Fruit fly (Drosophila melanogaster) whole organism, embryonic: ENCODE data around the gene mTTF.

ENCODE experiments used
- C15 ChIP-seq: fragments of 200-800 bp; sonication (Bioruptor generic); IDR thresholded peaks from 3 replicates; pipeline ENCODE4 v1.3.6; 2022; ENCODE audit warnings: missing biosample characterization, missing genetic modification characterization
- CG10431 ChIP-seq: fragments of 200-800 bp; sonication (Bioruptor generic); optimal IDR thresholded peaks from 3 replicates; lab custom pipeline; 2018; ENCODE audit warnings: missing biosample characterization, mild to moderate bottlenecking, missing genetic modification characterization
- CG10462 ChIP-seq: fragments of 200-800 bp; sonication (Bioruptor generic); optimal IDR thresholded peaks from 2 replicates; lab custom pipeline; 2016; ENCODE audit warnings: missing biosample characterization, missing genetic modification characterization
- CG10565 ChIP-seq: fragments of 200-800 bp; sonication (Bioruptor generic); optimal IDR thresholded peaks from 3 replicates; lab custom pipeline; 2016; ENCODE audit warnings: missing biosample characterization, mild to moderate bottlenecking, missing genetic modification characterization
- CG12744 ChIP-seq: fragments of 200-800 bp; sonication (Bioruptor generic); optimal IDR thresholded peaks from 2 replicates; lab custom pipeline; 2016; ENCODE audit warnings: missing biosample characterization, missing genetic modification characterization
- CG13123 ChIP-seq: fragments of 200-800 bp; sonication (Bioruptor generic); optimal IDR thresholded peaks from 2 replicates; lab custom pipeline; 2016; ENCODE audit warnings: missing biosample characterization, missing genetic modification characterization
- CG13287 ChIP-seq: fragments of 200-800 bp; sonication (Bioruptor generic); IDR thresholded peaks from 2 replicates; pipeline ENCODE4 v1.3.6; 2022; ENCODE audit warnings: missing biosample characterization, missing genetic modification characterization; ENCODE audit not compliant: partially characterized antibody
- CG14710 ChIP-seq: fragments of 200-800 bp; sonication (Bioruptor generic); optimal IDR thresholded peaks from 3 replicates; lab custom pipeline; 2019; ENCODE audit warnings: missing biosample characterization, mild to moderate bottlenecking, missing genetic modification characterization, moderate library complexity
- CG15479 ChIP-seq: fragments of 200-800 bp; sonication (Bioruptor generic); optimal IDR thresholded peaks from 3 replicates; lab custom pipeline; 2019; ENCODE audit warnings: missing biosample characterization, mild to moderate bottlenecking, missing genetic modification characterization, moderate library complexity
- CG16779 ChIP-seq: fragments of 200-800 bp; sonication (Bioruptor generic); IDR thresholded peaks from 2 replicates; pipeline ENCODE4 v1.3.6; 2022; ENCODE audit warnings: missing biosample characterization, missing genetic modification characterization
- CG17385 ChIP-seq: fragments of 200-800 bp; sonication (Bioruptor generic); optimal IDR thresholded peaks from 3 replicates; lab custom pipeline; 2018; ENCODE audit warnings: missing biosample characterization, mild to moderate bottlenecking, missing genetic modification characterization
- CG18476 ChIP-seq: fragments of 200-800 bp; sonication (Bioruptor generic); optimal IDR thresholded peaks from 2 replicates; lab custom pipeline; 2016; ENCODE audit warnings: missing biosample characterization, mild to moderate bottlenecking, missing genetic modification characterization
- CG30020 ChIP-seq: fragments of 200-800 bp; optimal IDR thresholded peaks from 2 replicates; lab custom pipeline; 2019; ENCODE audit warnings: missing biosample characterization, mild to moderate bottlenecking, missing genetic modification characterization, moderate library complexity
- CG34422 ChIP-seq: fragments of 200-800 bp; sonication (Bioruptor generic); IDR thresholded peaks from 3 replicates; pipeline ENCODE4 v1.3.6; 2022; ENCODE audit warnings: missing biosample characterization, missing genetic modification characterization
- CG3995 ChIP-seq: fragments of 200-800 bp; sonication (Bioruptor generic); optimal IDR thresholded peaks from 3 replicates; lab custom pipeline; 2016; ENCODE audit warnings: missing biosample characterization, missing genetic modification characterization
- CG4282 ChIP-seq: fragments of 200-800 bp; sonication (Bioruptor generic); optimal IDR thresholded peaks from 2 replicates; lab custom pipeline; 2016; ENCODE audit warnings: missing biosample characterization, missing genetic modification characterization
- CG43689 ChIP-seq: fragments of 200-800 bp; sonication (Bioruptor generic); IDR thresholded peaks from 2 replicates; pipeline ENCODE4 v1.3.6; 2022; ENCODE audit warnings: missing biosample characterization, missing genetic modification characterization
- CG5953 ChIP-seq: fragments of 200-800 bp; sonication (Bioruptor generic); IDR thresholded peaks from 2 replicates; pipeline ENCODE4 v1.3.6; 2022; ENCODE audit warnings: missing biosample characterization, missing genetic modification characterization
- CG8924 ChIP-seq: fragments of 200-800 bp; optimal IDR thresholded peaks from 3 replicates; lab custom pipeline; 2019; ENCODE audit warnings: missing biosample characterization, mild to moderate bottlenecking, missing genetic modification characterization, moderate library complexity
- D ChIP-seq, 2 experiments: fragments of 200-800 bp in 1 of 2; fragments of >200 bp in 1 of 2; sonication (Bioruptor generic) in 1 of 2; optimal IDR thresholded peaks; 2 replicates in 1 of 2; 3 replicates in 1 of 2; lab custom pipeline; 2017; ENCODE audit warnings: mild to moderate bottlenecking in 1 of 2, missing biosample characterization in 1 of 2, missing genetic modification characterization in 1 of 2, missing genetic modification reagents in 1 of 2
- D19B ChIP-seq: fragments of 200-800 bp; sonication (Bioruptor generic); optimal IDR thresholded peaks from 2 replicates; lab custom pipeline; 2017; ENCODE audit warnings: missing biosample characterization, mild to moderate bottlenecking, missing genetic modification characterization
- Deaf1 ChIP-seq: fragments of 200-800 bp; optimal IDR thresholded peaks from 3 replicates; lab custom pipeline; 2019; ENCODE audit warnings: missing biosample characterization, mild to moderate bottlenecking, missing genetic modification characterization, moderate library complexity
- Doc2 ChIP-seq: fragments of 200-800 bp; sonication (Bioruptor generic); IDR thresholded peaks from 2 replicates; pipeline ENCODE4 v1.3.6; 2022; ENCODE audit warnings: missing biosample characterization, missing genetic modification characterization
- E2f1 ChIP-seq: fragments of 200-800 bp; sonication (Bioruptor generic); IDR thresholded peaks from 2 replicates; pipeline ENCODE4 v1.3.6; 2022; ENCODE audit warnings: missing biosample characterization, missing genetic modification characterization
- ERR ChIP-seq: fragments of 200-800 bp; sonication (Bioruptor generic); optimal IDR thresholded peaks from 2 replicates; lab custom pipeline; 2016; ENCODE audit warnings: missing biosample characterization, missing genetic modification characterization
- Nf-YB ChIP-seq: fragments of 200-800 bp; sonication (Bioruptor generic); optimal IDR thresholded peaks from 3 replicates; lab custom pipeline; 2019; ENCODE audit warnings: missing biosample characterization, mild to moderate bottlenecking, missing genetic modification characterization, moderate library complexity
- Opbp ChIP-seq: fragments of 200-800 bp; sonication (Bioruptor generic); IDR thresholded peaks from 3 replicates; pipeline ENCODE4 v1.3.6; 2022; ENCODE audit warnings: missing biosample characterization, missing genetic modification characterization; ENCODE audit not compliant: partially characterized antibody
- PHDP ChIP-seq: fragments of 200-800 bp; sonication (Bioruptor generic); optimal IDR thresholded peaks from 3 replicates; lab custom pipeline; 2018; ENCODE audit warnings: missing biosample characterization, mild to moderate bottlenecking, missing genetic modification characterization, moderate library complexity
- Scr ChIP-seq: fragments of 200-800 bp; sonication (Bioruptor generic); IDR thresholded peaks from 2 replicates; pipeline ENCODE4 v1.3.6; 2022; ENCODE audit warnings: missing biosample characterization, missing genetic modification characterization; ENCODE audit not compliant: partially characterized antibody
- Sox102F ChIP-seq: fragments of 200-800 bp; sonication (Bioruptor generic); optimal IDR thresholded peaks from 2 replicates; lab custom pipeline; 2018; ENCODE audit warnings: missing biosample characterization, mild to moderate bottlenecking, missing genetic modification characterization, moderate library complexity
- al ChIP-seq: fragments of 200-800 bp; sonication (Bioruptor generic); IDR thresholded peaks from 2 replicates; pipeline ENCODE4 v1.3.6; 2022; ENCODE audit warnings: missing biosample characterization, missing genetic modification characterization
- btn ChIP-seq: fragments of 200-800 bp; sonication (Bioruptor generic); optimal IDR thresholded peaks from 2 replicates; lab custom pipeline; 2016; ENCODE audit warnings: missing biosample characterization, missing genetic modification characterization
- danr ChIP-seq: fragments of 200-800 bp; sonication (Bioruptor generic); IDR thresholded peaks from 2 replicates; pipeline ENCODE4 v1.3.6; 2022; ENCODE audit warnings: missing biosample characterization, missing genetic modification characterization
- emc ChIP-seq: fragments of 200-800 bp; sonication (Bioruptor generic); optimal IDR thresholded peaks from 2 replicates; lab custom pipeline; 2016; ENCODE audit warnings: missing biosample characterization, missing genetic modification characterization
- eve ChIP-seq, 2 experiments: fragments of >200 bp; optimal IDR thresholded peaks; 2 replicates each; lab custom pipeline; 2017; ENCODE audit warnings: missing biosample characterization in 2 of 2, missing genetic modification characterization in 2 of 2
- fd102C ChIP-seq: fragments of 200-800 bp; sonication (Bioruptor generic); optimal IDR thresholded peaks from 2 replicates; lab custom pipeline; 2018; ENCODE audit warnings: missing biosample characterization, mild to moderate bottlenecking, missing genetic modification characterization, moderate library complexity
- kay ChIP-seq: fragments of 200-800 bp; sonication (Bioruptor generic); optimal IDR thresholded peaks from 2 replicates; lab custom pipeline; 2016; ENCODE audit warnings: missing biosample characterization, missing genetic modification characterization
- lab ChIP-seq: fragments of 200-800 bp; sonication (Bioruptor generic); optimal IDR thresholded peaks from 3 replicates; lab custom pipeline; 2017; ENCODE audit warnings: missing biosample characterization, missing genetic modification characterization, mild to moderate bottlenecking, moderate library complexity, missing genetic modification reagents
- lbe ChIP-seq: fragments of 200-800 bp; sonication (Bioruptor generic); optimal IDR thresholded peaks from 2 replicates; lab custom pipeline; 2016; ENCODE audit warnings: missing biosample characterization, mild to moderate bottlenecking, missing genetic modification characterization
- nom ChIP-seq: fragments of 200-800 bp; sonication (Bioruptor generic); optimal IDR thresholded peaks from 2 replicates; lab custom pipeline; 2017; ENCODE audit warnings: missing biosample characterization, missing genetic modification characterization, mild to moderate bottlenecking, moderate library complexity, missing genetic modification reagents
- p53 ChIP-seq: fragments of 200-800 bp; sonication (Bioruptor generic); optimal IDR thresholded peaks from 2 replicates; lab custom pipeline; 2016; ENCODE audit warnings: missing biosample characterization, missing genetic modification characterization
- prd ChIP-seq, 3 experiments: fragments of >200 bp in 2 of 3; fragments of 200-800 bp in 1 of 3; sonication (Bioruptor generic) in 1 of 3; optimal IDR thresholded peaks in 2 of 3; IDR thresholded peaks in 1 of 3; 2 replicates in 2 of 3; 3 replicates in 1 of 3; pipeline versions ENCODE4 v1.3.6 to Lab custom; 2017 to 2022; ENCODE audit warnings: missing biosample characterization in 1 of 3, missing genetic modification characterization in 1 of 3
- psq ChIP-seq: fragments of 200-800 bp; sonication (Bioruptor generic); optimal IDR thresholded peaks from 2 replicates; lab custom pipeline; 2017; ENCODE audit warnings: missing biosample characterization, missing genetic modification characterization
- ranshi ChIP-seq: fragments of 200-800 bp; sonication (Bioruptor generic); IDR thresholded peaks from 2 replicates; pipeline ENCODE4 v1.3.6; 2022; ENCODE audit warnings: missing biosample characterization, missing genetic modification characterization
- salm ChIP-seq: fragments of 200-800 bp; sonication (Bioruptor generic); optimal IDR thresholded peaks from 2 replicates; lab custom pipeline; 2018; ENCODE audit warnings: missing biosample characterization, mild to moderate bottlenecking, missing genetic modification characterization
- sd ChIP-seq: fragments of 200-800 bp; sonication (Bioruptor generic); optimal IDR thresholded peaks from 3 replicates; lab custom pipeline; 2018; ENCODE audit warnings: missing biosample characterization, mild to moderate bottlenecking, missing genetic modification characterization, moderate library complexity
- tll ChIP-seq, 2 experiments: fragments of 200-800 bp in 1 of 2; fragments of >200 bp in 1 of 2; sonication (Bioruptor generic) in 1 of 2; optimal IDR thresholded peaks; 2 replicates each; lab custom pipeline; 2017 to 2019; ENCODE audit warnings: missing biosample characterization in 2 of 2, missing genetic modification characterization in 2 of 2, mild to moderate bottlenecking in 1 of 2, moderate library complexity in 1 of 2
- unpg ChIP-seq: fragments of 200-800 bp; sonication (Bioruptor generic); optimal IDR thresholded peaks from 3 replicates; lab custom pipeline; 2018; ENCODE audit warnings: missing biosample characterization, mild to moderate bottlenecking, missing genetic modification characterization, moderate library complexity

Gene mTTF

dm6 chr2L:14358780-14359462, 10.3 kb upstream of the mTTF start, which contains the start of gene Pgant35A (continued):
- no peak for TF ChIP-seq prd (optimal IDR thresholded peaks at IDR 0.05; lab: Kevin White, UChicago)
- peak; percentile 54; the same call in 2 of the 3 replicates for TF ChIP-seq prd (GFP tag; IDR thresholded peaks at IDR 0.05; lab: Robert Waterston, UW)
- TF ChIP-seq nom (GFP tag; lab: Kevin White, UChicago): no peak
- TF ChIP-seq salm (tag; lab: Kevin White, UChicago): no peak
- TF ChIP-seq lab: no peak
- TF ChIP-seq CG34422 (GFP tag; lab: Robert Waterston, UW): no peak
- TF ChIP-seq lbe (GFP tag; lab: Kevin White, UChicago): no peak
- no peak for TF ChIP-seq CG16779 (GFP tag; lab: Robert Waterston, UW)
- TF ChIP-seq unpg: peak; percentile 55
- no peak for TF ChIP-seq ERR
- TF ChIP-seq psq: no peak
- no peak for TF ChIP-seq emc (GFP tag; lab: Kevin White, UChicago)
- TF ChIP-seq tll (GFP tag; optimal IDR thresholded peaks at IDR 0.05; lab: Kevin White, UChicago): no peak
- no peak; the same call in 1 of the 2 replicates for TF ChIP-seq CG13287 (GFP tag; lab: Robert Waterston, UW)
- TF ChIP-seq CG10462: no peak
- TF ChIP-seq CG14710 (tag; lab: Kevin White, UChicago): peak; percentile 44
- TF ChIP-seq al (GFP tag; lab: Robert Waterston, UW): no peak
- TF ChIP-seq p53 (GFP tag; lab: Kevin White, UChicago): no peak
- no peak for TF ChIP-seq kay
- TF ChIP-seq CG8924 (tag; lab: Kevin White, UChicago): peak; percentile 40
- peak; percentile 46 for TF ChIP-seq Sox102F (GFP tag; lab: Kevin White, UChicago)
- no peak for TF ChIP-seq fd102C (GFP tag; lab: Kevin White, UChicago)
- no peak for TF ChIP-seq CG18476 (GFP tag; lab: Kevin White, UChicago)
- no peak for TF ChIP-seq CG12744
- no peak for TF ChIP-seq eve (GFP tag; optimal IDR thresholded peaks at IDR 0.05; lab: Kevin White, UChicago)
- no peak for TF ChIP-seq Deaf1 (tag; lab: Kevin White, UChicago)
- TF ChIP-seq sd (tag; lab: Kevin White, UChicago): peak; percentile 92
- TF ChIP-seq Opbp (GFP tag; lab: Robert Waterston, UW): no peak
- no peak for TF ChIP-seq ranshi (GFP tag; lab: Robert Waterston, UW)
- TF ChIP-seq CG10431 (GFP tag; lab: Kevin White, UChicago): no peak
- TF ChIP-seq Doc2 (GFP tag; lab: Robert Waterston, UW): no peak
- TF ChIP-seq CG5953 (GFP tag; lab: Robert Waterston, UW): no peak
- no peak for TF ChIP-seq E2f1
- TF ChIP-seq CG10565 (GFP tag; lab: Kevin White, UChicago): no peak
- no peak for TF ChIP-seq CG4282 (GFP tag; lab: Kevin White, UChicago)
- peak; percentile 47 for TF ChIP-seq CG17385 (GFP tag; lab: Kevin White, UChicago)
- TF ChIP-seq CG3995 (GFP tag; lab: Kevin White, UChicago): no peak
- no peak for TF ChIP-seq D (optimal IDR thresholded peaks at IDR 0.05; lab: Kevin White, UChicago)
- TF ChIP-seq D (GFP tag; optimal IDR thresholded peaks at IDR 0.05; lab: Kevin White, UChicago): no peak
- TF ChIP-seq PHDP (tag; lab: Kevin White, UChicago): peak; percentile 70
- 0 out of 2 replicates have a peak, but pooled peaks have one; percentile 37 for TF ChIP-seq Scr
- peak; percentile 60 for TF ChIP-seq CG30020 (tag; lab: Kevin White, UChicago)
- no peak for TF ChIP-seq btn (GFP tag; lab: Kevin White, UChicago)
- TF ChIP-seq C15 (GFP tag; lab: Robert Waterston, UW): no peak
- TF ChIP-seq CG43689 (GFP tag; lab: Robert Waterston, UW): no peak
- TF ChIP-seq D19B (GFP tag; lab: Kevin White, UChicago): no peak
- no peak for TF ChIP-seq danr (GFP tag; lab: Robert Waterston, UW)
- TF ChIP-seq CG13123 (GFP tag; lab: Kevin White, UChicago): no peak
- peak; percentile 41 for TF ChIP-seq Nf-YB (GFP tag; lab: Kevin White, UChicago)
- TF ChIP-seq CG15479 (GFP tag; lab: Kevin White, UChicago): peak; percentile 14
